Fruit fly (Drosophila melanogaster) whole organism, embryonic: ENCODE measurements around the gene RabX6.

Source experiments
- ATbp ChIP-seq: fragments of 200-800 bp; sonication (Bioruptor generic); optimal IDR thresholded peaks from 2 replicates; lab custom pipeline; 2017; ENCODE audit warnings: missing biosample characterization, mild to moderate bottlenecking, missing genetic modification characterization, missing genetic modification reagents
- Aef1 ChIP-seq: fragments of 200-800 bp; sonication (Bioruptor generic); IDR thresholded peaks from 3 replicates; pipeline ENCODE4 v1.3.6; 2022; ENCODE audit warnings: missing biosample characterization, missing genetic modification characterization
- Atf3 ChIP-seq: fragments of 200-800 bp; sonication (Bioruptor generic); optimal IDR thresholded peaks from 3 replicates; lab custom pipeline; 2016; ENCODE audit warnings: missing biosample characterization, missing genetic modification characterization
- CG10366 ChIP-seq: fragments of 200-800 bp; sonication (Bioruptor generic); IDR thresholded peaks from 2 replicates; pipeline ENCODE4 v1.3.6; 2022; ENCODE audit warnings: missing biosample characterization, missing genetic modification characterization
- CG11247 ChIP-seq: fragments of 200-800 bp; sonication (Bioruptor generic); IDR thresholded peaks from 2 replicates; pipeline ENCODE4 v1.3.6; 2022; ENCODE audit warnings: missing biosample characterization, missing genetic modification characterization
- CG11696 ChIP-seq: fragments of 200-800 bp; sonication (Bioruptor generic); IDR thresholded peaks from 2 replicates; pipeline ENCODE4 v1.3.6; 2022; ENCODE audit warnings: missing biosample characterization, missing genetic modification characterization
- CG14050 ChIP-seq: fragments of 200-800 bp; sonication (Bioruptor generic); IDR thresholded peaks from 3 replicates; pipeline ENCODE4 v1.3.6; 2022; ENCODE audit warnings: missing biosample characterization, missing genetic modification characterization
- CG15073 ChIP-seq: fragments of 200-800 bp; sonication (Bioruptor generic); optimal IDR thresholded peaks from 2 replicates; lab custom pipeline; 2016; ENCODE audit warnings: missing biosample characterization, missing genetic modification characterization
- CG15269 ChIP-seq: fragments of 200-800 bp; sonication (Bioruptor generic); optimal IDR thresholded peaks from 2 replicates; lab custom pipeline; 2018; ENCODE audit warnings: missing biosample characterization, mild to moderate bottlenecking, missing genetic modification characterization, moderate library complexity
- CG17385 ChIP-seq: fragments of 200-800 bp; sonication (Bioruptor generic); optimal IDR thresholded peaks from 3 replicates; lab custom pipeline; 2018; ENCODE audit warnings: missing biosample characterization, mild to moderate bottlenecking, missing genetic modification characterization
- CG2116 ChIP-seq: fragments of 200-800 bp; sonication (Bioruptor generic); optimal IDR thresholded peaks from 3 replicates; lab custom pipeline; 2018; ENCODE audit warnings: missing biosample characterization, mild to moderate bottlenecking, missing genetic modification characterization
- CG2875 ChIP-seq: fragments of 200-800 bp; sonication (Bioruptor generic); optimal IDR thresholded peaks from 2 replicates; lab custom pipeline; 2017; ENCODE audit warnings: missing biosample characterization, mild to moderate bottlenecking, missing genetic modification characterization, missing genetic modification reagents
- CG3838 ChIP-seq: fragments of 200-800 bp; sonication (Bioruptor generic); optimal IDR thresholded peaks from 3 replicates; lab custom pipeline; 2016; ENCODE audit warnings: missing biosample characterization, missing genetic modification characterization
- CG3847 ChIP-seq: fragments of 200-800 bp; sonication (Bioruptor generic); IDR thresholded peaks from 2 replicates; pipeline ENCODE4 v1.3.6; 2022; ENCODE audit warnings: missing biosample characterization, missing genetic modification characterization
- CG4328 ChIP-seq: fragments of 200-800 bp; sonication (Bioruptor generic); optimal IDR thresholded peaks from 3 replicates; lab custom pipeline; 2017; ENCODE audit warnings: missing biosample characterization, missing genetic modification reagents, missing genetic modification characterization
- CG43689 ChIP-seq: fragments of 200-800 bp; sonication (Bioruptor generic); IDR thresholded peaks from 2 replicates; pipeline ENCODE4 v1.3.6; 2022; ENCODE audit warnings: missing biosample characterization, missing genetic modification characterization
- CG6813 ChIP-seq: fragments of 200-800 bp; sonication (Bioruptor generic); optimal IDR thresholded peaks from 2 replicates; lab custom pipeline; 2017; ENCODE audit warnings: missing biosample characterization, missing genetic modification characterization, mild to moderate bottlenecking, moderate library complexity, missing genetic modification reagents
- CG7357 ChIP-seq: fragments of 200-800 bp; sonication (Bioruptor generic); IDR thresholded peaks from 3 replicates; pipeline ENCODE4 v1.3.6; 2022; ENCODE audit warnings: missing biosample characterization, missing genetic modification characterization
- CG9797 ChIP-seq: fragments of 200-800 bp; sonication (Bioruptor generic); optimal IDR thresholded peaks from 3 replicates; lab custom pipeline; 2018; ENCODE audit warnings: missing biosample characterization, mild to moderate bottlenecking, missing genetic modification characterization
- H15 ChIP-seq: fragments of 200-800 bp; sonication (Bioruptor generic); IDR thresholded peaks from 3 replicates; pipeline ENCODE4 v1.3.6; 2022; ENCODE audit warnings: missing biosample characterization, missing genetic modification characterization
- HLHmδ ChIP-seq: fragments of 200-800 bp; sonication (Bioruptor generic); optimal IDR thresholded peaks from 2 replicates; lab custom pipeline; 2018; ENCODE audit warnings: missing biosample characterization, mild to moderate bottlenecking, missing genetic modification characterization, moderate library complexity
- Hr51 ChIP-seq, 2 experiments: fragments of 200-800 bp; sonication (Bioruptor generic); optimal IDR thresholded peaks; 2 replicates in 1 of 2; 3 replicates in 1 of 2; lab custom pipeline; 2016 to 2018; ENCODE audit warnings: missing biosample characterization in 2 of 2, missing genetic modification characterization in 2 of 2, mild to moderate bottlenecking in 1 of 2, moderate library complexity in 1 of 2
- Hsf ChIP-seq: fragments of 200-800 bp; sonication (Bioruptor generic); optimal IDR thresholded peaks from 3 replicates; lab custom pipeline; 2016; ENCODE audit warnings: missing biosample characterization, missing genetic modification characterization
- Lim3 ChIP-seq: fragments of 200-800 bp; sonication (Bioruptor generic); IDR thresholded peaks from 2 replicates; pipeline ENCODE4 v1.3.6; 2022; ENCODE audit warnings: missing biosample characterization, missing genetic modification characterization
- Max ChIP-seq: fragments of 200-800 bp; sonication (Bioruptor generic); optimal IDR thresholded peaks from 2 replicates; lab custom pipeline; 2016; ENCODE audit warnings: missing biosample characterization, mild to moderate bottlenecking, missing genetic modification characterization
- Med ChIP-seq: fragments of 200-800 bp; sonication (Bioruptor generic); peaks from one replicate; lab custom pipeline; 2016; ENCODE audit warnings: missing biosample characterization, missing genetic modification characterization, mild to moderate bottlenecking, inconsistent platforms, moderate library complexity
- Myb ChIP-seq: fragments of 200-800 bp; sonication (Bioruptor generic); optimal IDR thresholded peaks from 2 replicates; lab custom pipeline; 2016; ENCODE audit warnings: missing biosample characterization, missing genetic modification characterization
- Neu2 ChIP-seq: fragments of 200-800 bp; sonication (Bioruptor generic); optimal IDR thresholded peaks from 3 replicates; lab custom pipeline; 2016; ENCODE audit warnings: missing biosample characterization, missing genetic modification characterization, borderline replicate concordance
- Xbp1 ChIP-seq: fragments of 200-800 bp; sonication (Bioruptor generic); optimal IDR thresholded peaks from 3 replicates; lab custom pipeline; 2016; ENCODE audit warnings: missing biosample characterization, mild to moderate bottlenecking, missing genetic modification characterization
- cato ChIP-seq: fragments of 200-800 bp; sonication (Bioruptor generic); optimal IDR thresholded peaks from 2 replicates; lab custom pipeline; 2016; ENCODE audit warnings: missing biosample characterization, missing genetic modification characterization, borderline replicate concordance
- ci ChIP-seq: fragments of 200-800 bp; sonication (Bioruptor generic); IDR thresholded peaks from 3 replicates; pipeline ENCODE4 v1.3.6; 2022; ENCODE audit warnings: missing biosample characterization, missing genetic modification characterization
- dmrt99B ChIP-seq: fragments of 200-800 bp; sonication (Bioruptor generic); optimal IDR thresholded peaks from 2 replicates; lab custom pipeline; 2018; ENCODE audit warnings: missing biosample characterization, mild to moderate bottlenecking, missing genetic modification characterization, moderate library complexity
- ftz-f1 ChIP-seq: fragments of 200-800 bp; sonication (Bioruptor generic); optimal IDR thresholded peaks from 2 replicates; lab custom pipeline; 2016; ENCODE audit warnings: missing biosample characterization, missing genetic modification characterization
- hbn ChIP-seq: fragments of 200-800 bp; sonication (Bioruptor generic); IDR thresholded peaks from 2 replicates; pipeline ENCODE4 v1.3.6; 2022; ENCODE audit warnings: missing biosample characterization, missing genetic modification characterization; ENCODE audit not compliant: partially characterized antibody
- lola ChIP-seq, 3 experiments: fragments of >200 bp in 2 of 3; fragments of 200-800 bp in 1 of 3; sonication (Bioruptor generic) in 1 of 3; optimal IDR thresholded peaks; 2 replicates each; lab custom pipeline; 2017 to 2019; ENCODE audit warnings: missing biosample characterization in 3 of 3, missing genetic modification characterization in 3 of 3, mild to moderate bottlenecking in 1 of 3, moderate library complexity in 1 of 3
- nau ChIP-seq: fragments of 200-800 bp; sonication (Bioruptor generic); optimal IDR thresholded peaks from 3 replicates; lab custom pipeline; 2017; ENCODE audit warnings: missing biosample characterization, mild to moderate bottlenecking, missing genetic modification characterization, missing genetic modification reagents
- nerfin-1 ChIP-seq: fragments of 200-800 bp; sonication (Bioruptor generic); optimal IDR thresholded peaks from 3 replicates; lab custom pipeline; 2019; ENCODE audit warnings: missing biosample characterization, mild to moderate bottlenecking, missing genetic modification characterization, moderate library complexity
- pan ChIP-seq, 4 experiments: fragments of >200 bp in 3 of 4; fragments of 200-800 bp in 1 of 4; sonication (Bioruptor generic) in 1 of 4; optimal IDR thresholded peaks in 3 of 4; IDR thresholded peaks in 1 of 4; 2 replicates each; pipeline versions ENCODE4 v1.3.6 to Lab custom; 2017 to 2022; ENCODE audit warnings: missing biosample characterization in 2 of 4, missing genetic modification characterization in 2 of 4, mixed read lengths in 1 of 4
- pita ChIP-seq: fragments of 200-800 bp; sonication (Bioruptor generic); optimal IDR thresholded peaks from 2 replicates; lab custom pipeline; 2017; ENCODE audit warnings: missing biosample characterization, mild to moderate bottlenecking, missing genetic modification characterization
- psq ChIP-seq: fragments of 200-800 bp; sonication (Bioruptor generic); optimal IDR thresholded peaks from 2 replicates; lab custom pipeline; 2017; ENCODE audit warnings: missing biosample characterization, missing genetic modification characterization
- pzg ChIP-seq: fragments of 200-800 bp; sonication (Bioruptor generic); optimal IDR thresholded peaks from 3 replicates; lab custom pipeline; 2018; ENCODE audit warnings: missing biosample characterization, mild to moderate bottlenecking, missing genetic modification characterization, moderate library complexity
- ranshi ChIP-seq: fragments of 200-800 bp; sonication (Bioruptor generic); IDR thresholded peaks from 2 replicates; pipeline ENCODE4 v1.3.6; 2022; ENCODE audit warnings: missing biosample characterization, missing genetic modification characterization
- repo ChIP-seq: fragments of 200-800 bp; sonication (Bioruptor generic); optimal IDR thresholded peaks from 2 replicates; lab custom pipeline; 2016; ENCODE audit warnings: missing biosample characterization, missing genetic modification characterization
- sens-2 ChIP-seq: fragments of 200-800 bp; sonication (Bioruptor generic); IDR thresholded peaks from 2 replicates; pipeline ENCODE4 v1.3.6; 2022; ENCODE audit warnings: missing biosample characterization, missing genetic modification characterization
- slbo ChIP-seq: fragments of 200-800 bp; sonication (Bioruptor generic); IDR thresholded peaks from 2 replicates; pipeline ENCODE4 v1.3.6; 2022; ENCODE audit warnings: missing biosample characterization, missing genetic modification characterization
- slou ChIP-seq: fragments of 200-800 bp; sonication (Bioruptor generic); optimal IDR thresholded peaks from 3 replicates; lab custom pipeline; 2016; ENCODE audit warnings: missing biosample characterization, missing genetic modification characterization
- tap ChIP-seq: fragments of 200-800 bp; optimal IDR thresholded peaks from 3 replicates; lab custom pipeline; 2019; ENCODE audit warnings: missing biosample characterization, mild to moderate bottlenecking, missing genetic modification characterization, moderate library complexity
- ttk ChIP-seq: fragments of 200-800 bp; sonication (Bioruptor generic); IDR thresholded peaks from 2 replicates; pipeline ENCODE4 v2.1.2; 2022; ENCODE audit warnings: missing biosample characterization, missing genetic modification characterization
- unpg ChIP-seq: fragments of 200-800 bp; sonication (Bioruptor generic); optimal IDR thresholded peaks from 3 replicates; lab custom pipeline; 2018; ENCODE audit warnings: missing biosample characterization, mild to moderate bottlenecking, missing genetic modification characterization, moderate library complexity

RabX6 gene

dm6 chr3L:722386-722785, 32.1 kb downstream of the RabX6 start (continued):
- no peak for TF ChIP-seq CG9797 (GFP tag; lab: Kevin White, UChicago)
- TF ChIP-seq lola (GFP tag; optimal IDR thresholded peaks at IDR 0.05; lab: Kevin White, UChicago): no peak
- TF ChIP-seq Neu2 (GFP tag; lab: Kevin White, UChicago): no peak
- TF ChIP-seq nau: no peak
- TF ChIP-seq pan (optimal IDR thresholded peaks at IDR 0.05; lab: Kevin White, UChicago): no peak
- peak in 1 of 2 experiments; percentile 68 for TF ChIP-seq pan (GFP tag; optimal IDR thresholded peaks at IDR 0.05 in 1 of 2, IDR thresholded peaks at IDR 0.05 in 1 of 2)
- TF ChIP-seq CG2116 (GFP tag; lab: Kevin White, UChicago): no peak
- no peak for TF ChIP-seq CG7357 (GFP tag; lab: Robert Waterston, UW)
- TF ChIP-seq Myb: no peak
- peak; percentile 45; the same call in 1 of the 2 replicates for TF ChIP-seq slbo (GFP tag; lab: Robert Waterston, UW)
- TF ChIP-seq CG15073 (GFP tag; lab: Kevin White, UChicago): no peak
- no peak for TF ChIP-seq hbn (GFP tag; lab: Robert Waterston, UW)
- 0 out of 2 replicates have a peak, but pooled peaks have one; percentile 20 for TF ChIP-seq CG43689 (GFP tag; lab: Robert Waterston, UW)
- TF ChIP-seq CG17385 (GFP tag; lab: Kevin White, UChicago): peak; percentile 5
- no peak for TF ChIP-seq ftz-f1 (GFP tag; lab: Kevin White, UChicago)
- TF ChIP-seq unpg (GFP tag; lab: Kevin White, UChicago): peak; percentile 13
- TF ChIP-seq CG6813 (GFP tag; lab: Kevin White, UChicago): no peak
- peak; percentile 36; the same call in 1 of the 3 replicates for TF ChIP-seq H15 (GFP tag; lab: Robert Waterston, UW)
- TF ChIP-seq CG3847 (GFP tag; lab: Robert Waterston, UW): peak; percentile 34; the same call in 1 of the 2 replicates
- peak; percentile 26; the same call in 1 of the 3 replicates for TF ChIP-seq CG14050 (GFP tag; lab: Robert Waterston, UW)
- TF ChIP-seq HLHmδ: no peak
- TF ChIP-seq tap (tag; lab: Kevin White, UChicago): no peak
- TF ChIP-seq Max (GFP tag; lab: Kevin White, UChicago): no peak
- 0 out of 2 replicates have a peak, but pooled peaks have one; percentile 9 for TF ChIP-seq CG11247
- no peak for TF ChIP-seq Atf3
- no peak for TF ChIP-seq CG2875 (GFP tag; lab: Kevin White, UChicago)
- TF ChIP-seq CG10366 (GFP tag; lab: Robert Waterston, UW): peak; percentile 55
- TF ChIP-seq sens-2 (GFP tag; lab: Robert Waterston, UW): 0 out of 2 replicates have a peak, but pooled peaks have one; percentile 13
- TF ChIP-seq pita (GFP tag; lab: Kevin White, UChicago): no peak
- no peak for TF ChIP-seq Xbp1 (GFP tag; lab: Kevin White, UChicago)
- no peak for TF ChIP-seq pzg (GFP tag; lab: Kevin White, UChicago)
- no peak for TF ChIP-seq Lim3 (GFP tag; lab: Robert Waterston, UW)
- TF ChIP-seq Aef1: peak; percentile 50
- no peak for TF ChIP-seq slou (GFP tag; lab: Kevin White, UChicago)
- no peak for TF ChIP-seq CG4328
- TF ChIP-seq Med (GFP tag; lab: Kevin White, UChicago): peak; percentile 70
- TF ChIP-seq nerfin-1 (tag; lab: Kevin White, UChicago): no peak
- TF ChIP-seq CG11696 (GFP tag; lab: Robert Waterston, UW): no peak
- no peak for TF ChIP-seq CG3838 (GFP tag; lab: Kevin White, UChicago)
- no peak for TF ChIP-seq repo
- peak; percentile 65 for TF ChIP-seq ttk (GFP tag; lab: Robert Waterston, UW)
- TF ChIP-seq cato (GFP tag; lab: Kevin White, UChicago): no peak
- TF ChIP-seq psq (GFP tag; lab: Kevin White, UChicago): no peak
- TF ChIP-seq ATbp: no peak
- peak; percentile 39 for TF ChIP-seq CG15269 (tag; lab: Kevin White, UChicago)
- TF ChIP-seq Hr51 (GFP tag; optimal IDR thresholded peaks at IDR 0.05; lab: Kevin White, UChicago): peak in 1 of 2 experiments; percentile 28
- TF ChIP-seq Hsf: no peak
- 0 out of 2 replicates have a peak, but pooled peaks have one; percentile 27 for TF ChIP-seq ranshi (GFP tag; lab: Robert Waterston, UW)
- TF ChIP-seq dmrt99B (tag; lab: Kevin White, UChicago): peak; percentile 43
- peak; percentile 41; the same call in 2 of the 3 replicates for TF ChIP-seq ci (GFP tag; lab: Robert Waterston, UW)
